Worm (Caenorhabditis elegans): ENCODE measurements around the gene C39B10.4.

DNA sequence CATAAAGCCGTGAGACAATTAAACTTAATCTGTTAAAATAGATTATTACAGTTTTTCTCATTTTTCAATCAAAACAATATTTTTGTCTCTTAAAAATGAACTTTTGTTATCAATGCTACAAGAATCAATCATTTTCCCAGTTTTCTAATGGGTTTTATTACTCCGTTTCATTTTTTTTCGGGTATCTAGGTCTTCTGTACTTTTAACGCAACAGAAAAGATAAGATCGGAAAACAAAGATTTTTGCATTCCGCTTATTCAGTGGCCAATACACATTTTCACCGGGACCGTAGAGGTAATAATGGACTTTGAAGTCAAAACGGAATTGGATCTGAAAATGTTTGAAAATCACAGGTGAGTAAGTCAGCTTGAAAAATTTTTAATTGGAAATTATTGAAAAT, 44.0 kb downstream of the C39B10.4 start, which contains the start of gene C33D3.4:
- TF ChIP-seq nhr-21 (tag; optimal IDR thresholded peaks at IDR 0.05) = no peak
- TF ChIP-seq lsy-2 (tag; optimal IDR thresholded peaks at IDR 0.05) = no peak
- TF ChIP-seq unc-39 (tag; optimal IDR thresholded peaks at IDR 0.05) = no peak
- TF ChIP-seq egl-27 (tag; optimal IDR thresholded peaks at IDR 0.05) = no peak
- no peak for TF ChIP-seq ceh-82 (tag; optimal IDR thresholded peaks at IDR 0.05)
- no peak for TF ChIP-seq nhr-11 (tag; optimal IDR thresholded peaks at IDR 0.05)
- TF ChIP-seq ama-1 (optimal IDR thresholded peaks at IDR 0.05) = no peak
- TF ChIP-seq nhr-237 (tag; optimal IDR thresholded peaks at IDR 0.05) = no peak
- no peak for TF ChIP-seq sma-3 (GFP tag; optimal IDR thresholded peaks at IDR 0.05)
- TF ChIP-seq fos-1 (tag; optimal IDR thresholded peaks at IDR 0.05) = no peak
- TF ChIP-seq ztf-11 (tag; optimal IDR thresholded peaks at IDR 0.05) = no peak
- TF ChIP-seq unc-62 (GFP tag; optimal IDR thresholded peaks at IDR 0.05) = no peak
